Worm (Caenorhabditis elegans): ENCODE results near the gene vps-35.

DNA sequence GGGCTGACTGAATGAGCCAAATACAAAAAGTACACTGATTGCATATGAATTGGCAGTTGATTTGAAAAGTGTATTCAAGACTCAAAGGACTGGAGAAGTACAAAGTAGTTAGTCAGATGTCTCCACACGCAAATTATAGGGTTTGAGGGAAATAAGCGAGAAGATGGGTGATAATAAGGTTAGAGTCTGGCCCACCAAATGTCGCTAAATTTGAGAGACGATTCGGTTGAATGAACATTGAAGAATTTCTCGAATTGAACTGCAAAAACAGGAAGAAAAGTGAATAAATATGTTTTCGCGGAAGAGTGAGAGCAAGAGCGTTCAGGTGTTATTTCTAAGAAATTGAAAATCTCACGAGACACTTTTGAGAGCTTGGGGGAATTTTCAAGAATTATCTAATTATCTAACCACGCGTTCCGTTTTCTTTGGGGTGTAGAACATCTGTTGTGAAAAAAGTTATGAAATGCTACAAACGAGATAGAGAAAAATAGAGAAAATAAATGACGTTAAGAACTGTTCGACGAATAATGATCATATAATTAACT lies 52.0 kb downstream of the vps-35 start:
- TF ChIP-seq hsf-1 (GFP tag; IDR thresholded peaks at IDR 0.05): no peak
- no peak for TF ChIP-seq F10E7.11 (tag; optimal IDR thresholded peaks at IDR 0.05)
- TF ChIP-seq nhr-179 (tag; optimal IDR thresholded peaks at IDR 0.05): no peak
- TF ChIP-seq ama-1 (optimal IDR thresholded peaks at IDR 0.05): no peak
- no peak for TF ChIP-seq ama-1 (GFP tag; optimal IDR thresholded peaks at IDR 0.05)
- no peak for TF ChIP-seq hlh-26 (GFP tag; conservative IDR thresholded peaks at IDR 0.05)

Data from whole organism, young adult.